Worm (Caenorhabditis elegans) whole organism, L2 larva: ENCODE results near the gene sek-6.

Experiments used
- Y55F3AM.14 ChIP-seq: fragments of 200-800 bp; sonication (Bioruptor generic); optimal IDR thresholded peaks from 2 replicates; lab custom pipeline; 2018; ENCODE audit warnings: mild to moderate bottlenecking, missing genetic modification characterization, missing compliant biosample characterization
- alr-1 ChIP-seq: fragments of 150-350 bp; optimal IDR thresholded peaks from 2 replicates; lab custom pipeline; 2014; ENCODE audit warnings: missing biosample characterization, missing genetic modification characterization
- egl-27 ChIP-seq: sonication (generic microtip); optimal IDR thresholded peaks from 3 replicates; lab custom pipeline; 2017; ENCODE audit warnings: missing biosample characterization, missing genetic modification reagents, missing genetic modification characterization
- elt-1 ChIP-seq: fragments of 150-350 bp; optimal IDR thresholded peaks from 2 replicates; lab custom pipeline; 2014; ENCODE audit warnings: missing biosample characterization, missing genetic modification characterization
- elt-3 ChIP-seq: sonication (generic microtip); optimal IDR thresholded peaks from 2 replicates; lab custom pipeline; 2017; ENCODE audit warnings: missing biosample characterization, missing genetic modification characterization
- fos-1 ChIP-seq: fragments of 150-350 bp; optimal IDR thresholded peaks from 2 replicates; lab custom pipeline; 2014; ENCODE audit warnings: missing biosample characterization, missing genetic modification characterization
- lin-13 ChIP-seq: fragments of 150-350 bp; optimal IDR thresholded peaks from 2 replicates; lab custom pipeline; 2014; ENCODE audit warnings: missing biosample characterization, missing genetic modification reagents, missing genetic modification characterization
- lin-39 ChIP-seq: fragments of 150-350 bp; optimal IDR thresholded peaks from 2 replicates; lab custom pipeline; 2014; ENCODE audit warnings: missing biosample characterization, missing genetic modification reagents, missing genetic modification characterization
- nhr-11 ChIP-seq: fragments of 150-350 bp; optimal IDR thresholded peaks from 2 replicates; lab custom pipeline; 2014; ENCODE audit warnings: missing biosample characterization, missing genetic modification characterization
- unc-55 ChIP-seq: fragments of 150-350 bp; sonication (generic microtip); optimal IDR thresholded peaks from 3 replicates; lab custom pipeline; 2014; ENCODE audit warnings: missing biosample characterization, missing genetic modification reagents, missing genetic modification characterization
- unc-62 ChIP-seq: fragments of 150-350 bp; optimal IDR thresholded peaks from 2 replicates; lab custom pipeline; 2014; ENCODE audit warnings: missing biosample characterization, missing genetic modification reagents, missing genetic modification characterization
- ztf-1 ChIP-seq: fragments of 200-800 bp; sonication (Bioruptor generic); conservative IDR thresholded peaks from 2 replicates; pipeline ENCODE4 v1.3.6; 2022; ENCODE audit warnings: missing genetic modification characterization, missing compliant biosample characterization

ce11 chrX:10017975-10018654 is 12.8 kb upstream of the sek-6 start, which contains the start of gene F19C6.4:
- TF ChIP-seq elt-1 (tag; lab: Kevin White, UChicago) (no peak), fos-1 (tag; lab: Kevin White, UChicago) (no peak), unc-55 (GFP tag; lab: Kevin White, UChicago) (no peak), ztf-1 (no peak), nhr-11 (tag; lab: Kevin White, UChicago) (no peak), lin-13 (GFP tag; lab: Kevin White, UChicago) (no peak), unc-62 (GFP tag; lab: Kevin White, UChicago) (no peak), elt-3 (tag; lab: Kevin White, UChicago) (no peak), lin-39 (tag; lab: Kevin White, UChicago) (no peak), Y55F3AM.14 (GFP tag; lab: Kevin White, UChicago) (no peak), egl-27 (tag; lab: Kevin White, UChicago) (no peak), alr-1 (no peak)
